Worm (Caenorhabditis elegans): Measurements from ENCODE around the gene nep-20.

- TF ChIP-seq lin-39 (tag; optimal IDR thresholded peaks at IDR 0.05): no peak
- TF ChIP-seq fos-1 (tag; optimal IDR thresholded peaks at IDR 0.05): no peak
- TF ChIP-seq nhr-12 (tag; optimal IDR thresholded peaks at IDR 0.05): no peak
- TF ChIP-seq elt-3 (tag; optimal IDR thresholded peaks at IDR 0.05): no peak
These were observed 27.3 kb downstream of the nep-20 start, which contains the start of gene Y49F6C.7 for ce11 chrII:3368097-3368496.
